Worm (Caenorhabditis elegans) whole organism, late embryonic: ENCODE results near the gene C26B2.2.

Source experiments
- C08G9.2 ChIP-seq: sonication (generic microtip); optimal IDR thresholded peaks from 2 replicates; lab custom pipeline; 2016; ENCODE audit warnings: mild to moderate bottlenecking, missing genetic modification characterization, moderate library complexity, missing compliant biosample characterization
- C38D4.7 ChIP-seq: fragments of 200-800 bp; sonication (Bioruptor generic); optimal IDR thresholded peaks from 2 replicates; lab custom pipeline; 2018; ENCODE audit warnings: mild to moderate bottlenecking, missing genetic modification characterization, moderate library complexity, missing compliant biosample characterization
- F13H6.1 ChIP-seq: sonication (generic microtip); optimal IDR thresholded peaks from 2 replicates; lab custom pipeline; 2016; ENCODE audit warnings: missing genetic modification characterization, missing compliant biosample characterization
- ahr-1 ChIP-seq: sonication (generic microtip); optimal IDR thresholded peaks from 2 replicates; lab custom pipeline; 2016; ENCODE audit warnings: missing genetic modification characterization, missing compliant biosample characterization
- ama-1 ChIP-seq: fragments of 150-350 bp; optimal IDR thresholded peaks from 2 replicates; lab custom pipeline; 2014
- ceh-14 ChIP-seq: sonication (generic microtip); optimal IDR thresholded peaks from 2 replicates; lab custom pipeline; 2016; ENCODE audit warnings: missing genotype, missing genetic modification characterization, missing compliant biosample characterization
- ceh-18 ChIP-seq: sonication (generic microtip); optimal IDR thresholded peaks from 2 replicates; lab custom pipeline; 2016; ENCODE audit warnings: missing genetic modification characterization, missing compliant biosample characterization
- ceh-19 ChIP-seq: fragments of 200-800 bp; sonication (Bioruptor generic); optimal IDR thresholded peaks from 2 replicates; lab custom pipeline; 2018; ENCODE audit warnings: mild to moderate bottlenecking, missing genetic modification characterization, missing compliant biosample characterization
- ceh-2 ChIP-seq: sonication (generic microtip); optimal IDR thresholded peaks from 2 replicates; lab custom pipeline; 2016; ENCODE audit warnings: missing genotype, missing genetic modification characterization, missing compliant biosample characterization
- ceh-30 ChIP-seq: fragments of 150-350 bp; optimal IDR thresholded peaks from 2 replicates; lab custom pipeline; 2014; ENCODE audit warnings: missing biosample characterization, missing genetic modification characterization
- ceh-31 ChIP-seq: sonication (generic microtip); optimal IDR thresholded peaks from 2 replicates; lab custom pipeline; 2016; ENCODE audit warnings: missing genetic modification characterization, missing compliant biosample characterization
- ceh-34 ChIP-seq: sonication (generic microtip); optimal IDR thresholded peaks from 2 replicates; lab custom pipeline; 2016; ENCODE audit warnings: mild to moderate bottlenecking, missing genetic modification characterization, missing compliant biosample characterization
- ceh-45 ChIP-seq: fragments of 200-800 bp; sonication (Bioruptor generic); IDR thresholded peaks from 2 replicates; pipeline ENCODE4 v1.3.6; 2022; ENCODE audit warnings: missing genetic modification reagents, missing genetic modification characterization, missing compliant biosample characterization
- ceh-48 ChIP-seq: sonication (generic microtip); optimal IDR thresholded peaks from 2 replicates; lab custom pipeline; 2016; ENCODE audit warnings: missing genetic modification characterization, inconsistent platforms, missing compliant biosample characterization
- ceh-9 ChIP-seq: sonication (generic microtip); optimal IDR thresholded peaks from 2 replicates; lab custom pipeline; 2016; ENCODE audit warnings: mild to moderate bottlenecking, missing genetic modification characterization, inconsistent platforms, missing compliant biosample characterization
- che-1 ChIP-seq: sonication (generic microtip); optimal IDR thresholded peaks from 2 replicates; lab custom pipeline; 2016; ENCODE audit warnings: mild to moderate bottlenecking, missing genetic modification characterization, missing compliant biosample characterization
- dmd-4 ChIP-seq: sonication (generic microtip); optimal IDR thresholded peaks from 2 replicates; lab custom pipeline; 2016; ENCODE audit warnings: borderline replicate concordance, missing genetic modification characterization, missing compliant biosample characterization
- dve-1 ChIP-seq: sonication (generic microtip); optimal IDR thresholded peaks from 2 replicates; lab custom pipeline; 2017; ENCODE audit warnings: antibody characterized with exemption, mild to moderate bottlenecking, missing genetic modification characterization, missing compliant biosample characterization
- elt-2 ChIP-seq: sonication (generic microtip); optimal IDR thresholded peaks from 2 replicates; lab custom pipeline; 2016; ENCODE audit warnings: missing genetic modification reagents, missing genetic modification characterization, missing compliant biosample characterization
- elt-4 ChIP-seq: sonication (generic microtip); optimal IDR thresholded peaks from 2 replicates; lab custom pipeline; 2016; ENCODE audit warnings: missing genetic modification characterization, missing compliant biosample characterization
- ets-4 ChIP-seq: sonication (generic microtip); optimal IDR thresholded peaks from 2 replicates; lab custom pipeline; 2016; ENCODE audit warnings: missing genetic modification characterization, missing compliant biosample characterization
- eyg-1 ChIP-seq: sonication (generic microtip); optimal IDR thresholded peaks from 2 replicates; lab custom pipeline; 2016; ENCODE audit warnings: missing genotype, missing genetic modification characterization, missing compliant biosample characterization
- hlh-13 ChIP-seq: fragments of 200-800 bp; sonication (Bioruptor generic); optimal IDR thresholded peaks from 2 replicates; lab custom pipeline; 2018; ENCODE audit warnings: mild to moderate bottlenecking, missing genetic modification characterization, missing compliant biosample characterization
- hlh-30 ChIP-seq: sonication (generic microtip); optimal IDR thresholded peaks from 2 replicates; lab custom pipeline; 2017; ENCODE audit warnings: antibody characterized with exemption, missing genetic modification characterization, missing compliant biosample characterization; ENCODE audit not compliant: insufficient read depth
- hlh-6 ChIP-seq: sonication (generic microtip); optimal IDR thresholded peaks from 2 replicates; lab custom pipeline; 2016; ENCODE audit warnings: missing genotype, missing genetic modification characterization, missing compliant biosample characterization
- hlh-8 ChIP-seq: sonication (generic microtip); optimal IDR thresholded peaks from 2 replicates; lab custom pipeline; 2016; ENCODE audit warnings: missing genotype, missing genetic modification characterization, missing compliant biosample characterization
- madf-2 ChIP-seq: sonication (generic microtip); optimal IDR thresholded peaks from 2 replicates; lab custom pipeline; 2017; ENCODE audit warnings: missing genetic modification characterization, missing compliant biosample characterization
- mec-3 ChIP-seq: sonication (generic microtip); optimal IDR thresholded peaks from 2 replicates; lab custom pipeline; 2016; ENCODE audit warnings: borderline replicate concordance, missing genetic modification characterization, missing compliant biosample characterization
- nfya-1 ChIP-seq: sonication (generic microtip); optimal IDR thresholded peaks from 2 replicates; lab custom pipeline; 2017; ENCODE audit warnings: missing genetic modification characterization, mild to moderate bottlenecking, missing compliant biosample characterization, antibody characterized with exemption, moderate library complexity
- pha-2 ChIP-seq: sonication (generic microtip); optimal IDR thresholded peaks from 2 replicates; lab custom pipeline; 2017; ENCODE audit warnings: mild to moderate bottlenecking, missing genetic modification characterization, missing compliant biosample characterization
- pqm-1 ChIP-seq: sonication (generic microtip); optimal IDR thresholded peaks from 2 replicates; lab custom pipeline; 2016; ENCODE audit warnings: missing genetic modification characterization, missing compliant biosample characterization
- pros-1 ChIP-seq: fragments of 150-350 bp; optimal IDR thresholded peaks from 2 replicates; lab custom pipeline; 2014; ENCODE audit warnings: missing biosample characterization, missing genetic modification reagents, missing genetic modification characterization
- ref-2 ChIP-seq: sonication (generic microtip); optimal IDR thresholded peaks from 2 replicates; lab custom pipeline; 2016; ENCODE audit warnings: missing genetic modification characterization, missing compliant biosample characterization
- rnt-1 ChIP-seq: sonication (generic microtip); optimal IDR thresholded peaks from 2 replicates; lab custom pipeline; 2016; ENCODE audit warnings: missing genetic modification characterization, missing compliant biosample characterization
- sdc-2 ChIP-seq: sonication (generic microtip); optimal IDR thresholded peaks from 2 replicates; lab custom pipeline; 2016; ENCODE audit warnings: missing genotype, missing genetic modification characterization, missing compliant biosample characterization
- syd-9 ChIP-seq: sonication (generic microtip); optimal IDR thresholded peaks from 2 replicates; lab custom pipeline; 2016; ENCODE audit warnings: mild to moderate bottlenecking, missing genetic modification characterization, moderate library complexity, missing compliant biosample characterization
- tbx-2 ChIP-seq: sonication (generic microtip); optimal IDR thresholded peaks from 2 replicates; lab custom pipeline; 2016; ENCODE audit warnings: missing genetic modification characterization, missing compliant biosample characterization
- unc-42 ChIP-seq: sonication (generic microtip); optimal IDR thresholded peaks from 2 replicates; lab custom pipeline; 2016; ENCODE audit warnings: missing genotype, missing genetic modification characterization, missing compliant biosample characterization
- unc-55 ChIP-seq: sonication (generic microtip); optimal IDR thresholded peaks from 2 replicates; lab custom pipeline; 2017; ENCODE audit warnings: missing biosample characterization, missing genetic modification reagents, missing genetic modification characterization
- ztf-16 ChIP-seq: sonication (generic microtip); optimal IDR thresholded peaks from 2 replicates; lab custom pipeline; 2017; ENCODE audit warnings: missing genetic modification characterization, missing compliant biosample characterization

The C26B2.2 gene

DNA sequence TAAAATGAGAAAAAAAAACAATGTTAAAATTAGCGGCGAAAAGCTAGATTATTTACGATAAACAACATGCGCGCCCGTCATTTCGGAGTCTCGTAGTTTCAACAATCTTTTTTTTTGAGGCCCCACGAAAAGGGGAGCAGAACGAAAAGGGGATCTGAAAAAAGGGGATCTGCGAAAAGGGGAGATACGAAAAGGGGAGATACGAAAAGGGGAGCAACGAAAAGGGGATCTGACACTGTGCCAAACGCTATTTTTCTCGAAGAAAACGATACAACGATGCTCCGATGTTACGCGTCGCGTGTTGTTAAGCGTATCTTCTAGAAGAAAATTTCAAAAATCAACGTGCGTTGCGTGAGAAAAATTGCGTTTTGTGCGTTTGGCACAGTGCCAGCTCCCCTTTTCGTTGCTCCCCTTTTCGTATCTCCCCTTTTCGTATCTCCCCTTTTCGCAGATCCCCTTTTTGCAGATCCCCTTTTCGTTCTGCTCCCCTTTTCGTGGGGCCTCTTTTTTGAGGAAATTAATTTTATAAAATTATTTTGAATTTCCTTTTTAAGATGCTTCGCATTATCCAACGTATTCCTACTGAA lies 6.1 kb downstream of the C26B2.2 start, which contains the start of gene C26B2.7 (continued):
- TF ChIP-seq ceh-31 (tag; lab: Kevin White, UChicago) (peak; percentile 98), hlh-6 (peak; percentile 64), hlh-8 (tag; lab: Kevin White, UChicago) (peak; percentile 88), rnt-1 (tag; lab: Kevin White, UChicago) (peak; percentile 85), tbx-2 (tag; lab: Kevin White, UChicago) (peak; percentile 95), sdc-2 (peak; percentile 31), hlh-13 (GFP tag; lab: Kevin White, UChicago) (peak; percentile 31), ceh-19 (GFP tag; lab: Kevin White, UChicago) (peak; percentile 70), pqm-1 (tag; lab: Kevin White, UChicago) (peak; percentile 66), ceh-45 (GFP tag; lab: Robert Waterston, UW) (peak; percentile 59; the same call in 1 of the 2 replicates), ceh-14 (tag; lab: Kevin White, UChicago) (peak; percentile 96), ztf-16 (tag; lab: Kevin White, UChicago) (peak; percentile 20), ceh-2 (tag; lab: Kevin White, UChicago) (peak; percentile 84), pha-2 (tag; lab: Kevin White, UChicago) (peak; percentile 6)

DNA sequence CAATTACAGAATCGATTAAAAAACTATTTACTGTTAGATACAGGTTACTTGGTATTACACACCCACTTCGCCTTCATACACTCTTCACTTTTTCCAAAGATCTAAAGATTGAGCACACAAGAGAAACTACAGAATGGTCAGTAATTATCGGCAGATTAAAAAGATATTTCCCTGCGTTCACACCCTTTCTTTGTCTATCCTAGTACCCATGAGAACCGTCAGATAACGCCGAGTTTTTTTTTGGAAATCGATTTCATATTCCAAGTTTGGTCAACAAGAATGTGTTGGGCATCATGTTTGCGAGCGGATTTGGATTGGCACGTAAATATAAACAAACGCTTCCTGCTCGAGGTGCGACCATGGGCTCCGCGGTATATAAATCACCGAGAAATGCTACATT lies 8.1 kb downstream of the C26B2.2 start, which contains the start of gene C26B2.8:
Gene C26B2.8, plus strand, starts transcription at position 301 of the 400 bp plus-strand sequence.
- no peak for TF ChIP-seq hlh-13 (GFP tag; lab: Kevin White, UChicago)
- TF ChIP-seq C08G9.2 (tag; lab: Kevin White, UChicago): no peak
- no peak for TF ChIP-seq pros-1
- no peak for TF ChIP-seq ceh-9 (tag; lab: Kevin White, UChicago)
- no peak for TF ChIP-seq ceh-18
- no peak for TF ChIP-seq ceh-34
- TF ChIP-seq ets-4 (tag; lab: Kevin White, UChicago): no peak
- no peak for TF ChIP-seq ceh-2 (tag; lab: Kevin White, UChicago)
- TF ChIP-seq elt-4: no peak
- TF ChIP-seq nfya-1 (tag; lab: Kevin White, UChicago): no peak
- TF ChIP-seq eyg-1: no peak
- TF ChIP-seq dve-1 (tag; lab: Kevin White, UChicago): no peak
- no peak for TF ChIP-seq che-1 (tag; lab: Kevin White, UChicago)
- TF ChIP-seq ceh-48 (tag; lab: Kevin White, UChicago): no peak
- TF ChIP-seq dmd-4: no peak
- no peak for TF ChIP-seq ceh-19 (GFP tag; lab: Kevin White, UChicago)
- no peak for TF ChIP-seq madf-2 (tag; lab: Kevin White, UChicago)
- TF ChIP-seq ceh-14 (tag; lab: Kevin White, UChicago): no peak
- TF ChIP-seq C38D4.7 (GFP tag; lab: Kevin White, UChicago): no peak
- TF ChIP-seq unc-42 (tag; lab: Kevin White, UChicago): no peak

DNA sequence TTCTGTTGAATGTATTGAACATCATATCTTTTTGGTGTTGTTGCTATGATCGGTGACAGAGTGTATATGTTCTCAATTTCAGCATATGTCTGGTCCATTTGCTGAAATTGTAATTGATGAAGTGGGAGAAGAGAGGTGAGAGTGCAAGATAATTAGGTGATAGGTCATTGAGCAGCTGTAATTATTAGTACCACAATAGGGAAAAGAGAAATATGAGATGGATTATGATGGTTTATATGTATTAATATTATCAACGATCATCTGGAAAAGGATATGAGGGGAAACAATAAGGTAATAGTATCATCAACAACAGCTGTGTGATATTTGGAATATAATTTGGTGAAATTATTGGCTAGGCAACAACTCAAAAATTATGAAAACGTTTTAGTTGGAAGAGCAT lies 9.6 kb downstream of the C26B2.2 start, which contains the start of gene Y42H9B.3:
Gene Y42H9B.3, minus strand, starts transcription at position 101 of the 400 bp plus-strand sequence.
- TF ChIP-seq ahr-1 (no peak), ceh-30 (tag; lab: Kevin White, UChicago) (no peak), hlh-6 (no peak), ref-2 (no peak), ceh-18 (no peak), F13H6.1 (tag; lab: Kevin White, UChicago) (no peak), ztf-16 (tag; lab: Kevin White, UChicago) (no peak), mec-3 (tag; lab: Kevin White, UChicago) (no peak), ceh-9 (tag; lab: Kevin White, UChicago) (no peak), elt-2 (tag; lab: Kevin White, UChicago) (no peak), unc-42 (tag; lab: Kevin White, UChicago) (no peak), C08G9.2 (tag; lab: Kevin White, UChicago) (no peak), unc-55 (GFP tag; lab: Kevin White, UChicago) (no peak), syd-9 (tag; lab: Kevin White, UChicago) (no peak), ama-1 (lab: Kevin White, UChicago) (no peak), hlh-30 (tag; lab: Kevin White, UChicago) (no peak)
- TF ChIP-seq, all 69 proteins: peak for 0
